Worm (Caenorhabditis elegans) whole organism, midembryonic: ENCODE measurements around the gene F58F12.2.

Source experiments
- flt-1 ChIP-seq: fragments of 200-800 bp; sonication (Bioruptor generic); IDR thresholded peaks from 2 replicates; pipeline ENCODE4 v1.3.6; 2022; ENCODE audit warnings: missing genetic modification characterization, missing compliant biosample characterization
- ztf-23 ChIP-seq: fragments of 200-800 bp; sonication (Bioruptor generic); IDR thresholded peaks from 2 replicates; pipeline ENCODE4 v1.3.6; 2022; ENCODE audit warnings: missing genetic modification reagents, missing genetic modification characterization, missing compliant biosample characterization

- no peak for TF ChIP-seq ztf-23
- TF ChIP-seq flt-1 (GFP tag; lab: Robert Waterston, UW) = no peak
Measured at ce11 chrII:6387937-6388336, at the start of gene F58F12.2.
